Fruit fly (Drosophila melanogaster) whole organism, embryonic: Measurements from ENCODE around the gene CG42763.

ENCODE experiments used
- Adf1 ChIP-seq: fragments of 200-800 bp; sonication (Bioruptor generic); IDR thresholded peaks from 2 replicates; pipeline ENCODE4 v1.3.6; 2022; ENCODE audit warnings: missing biosample characterization, missing genetic modification characterization
- CG10366 ChIP-seq: fragments of 200-800 bp; sonication (Bioruptor generic); IDR thresholded peaks from 2 replicates; pipeline ENCODE4 v1.3.6; 2022; ENCODE audit warnings: missing biosample characterization, missing genetic modification characterization
- CG1233 ChIP-seq: fragments of 200-800 bp; sonication (Bioruptor generic); optimal IDR thresholded peaks from 4 replicates; lab custom pipeline; 2018; ENCODE audit warnings: missing biosample characterization, mild to moderate bottlenecking, missing genetic modification characterization
- CG14667 ChIP-seq: fragments of 200-800 bp; sonication (Bioruptor generic); IDR thresholded peaks from 2 replicates; pipeline ENCODE4 v1.3.6; 2022; ENCODE audit warnings: missing biosample characterization, missing genetic modification characterization
- CG14710 ChIP-seq: fragments of 200-800 bp; sonication (Bioruptor generic); optimal IDR thresholded peaks from 3 replicates; lab custom pipeline; 2019; ENCODE audit warnings: missing biosample characterization, mild to moderate bottlenecking, missing genetic modification characterization, moderate library complexity
- CG15073 ChIP-seq: fragments of 200-800 bp; sonication (Bioruptor generic); optimal IDR thresholded peaks from 2 replicates; lab custom pipeline; 2016; ENCODE audit warnings: missing biosample characterization, missing genetic modification characterization
- CG15269 ChIP-seq: fragments of 200-800 bp; sonication (Bioruptor generic); optimal IDR thresholded peaks from 2 replicates; lab custom pipeline; 2018; ENCODE audit warnings: missing biosample characterization, mild to moderate bottlenecking, missing genetic modification characterization, moderate library complexity
- CG16813 ChIP-seq: fragments of 200-800 bp; sonication (Bioruptor generic); IDR thresholded peaks from 3 replicates; pipeline ENCODE4 v1.3.6; 2022; ENCODE audit warnings: missing biosample characterization, missing genetic modification characterization; ENCODE audit not compliant: partially characterized antibody
- CG16815 ChIP-seq: fragments of 200-800 bp; sonication (Bioruptor generic); optimal IDR thresholded peaks from 3 replicates; lab custom pipeline; 2017; ENCODE audit warnings: missing biosample characterization, mild to moderate bottlenecking, missing genetic modification characterization
- CG2889 ChIP-seq: fragments of 200-800 bp; sonication (Bioruptor generic); IDR thresholded peaks from 3 replicates; pipeline ENCODE4 v1.3.6; 2022; ENCODE audit warnings: missing biosample characterization, missing genetic modification characterization
- CG4328 ChIP-seq: fragments of 200-800 bp; sonication (Bioruptor generic); optimal IDR thresholded peaks from 3 replicates; lab custom pipeline; 2017; ENCODE audit warnings: missing biosample characterization, missing genetic modification reagents, missing genetic modification characterization
- CG6765 ChIP-seq: fragments of 200-800 bp; sonication (Bioruptor generic); optimal IDR thresholded peaks from 3 replicates; lab custom pipeline; 2017; ENCODE audit warnings: missing biosample characterization, mild to moderate bottlenecking, missing genetic modification characterization
- CG6791 ChIP-seq: fragments of 200-800 bp; sonication (Bioruptor generic); IDR thresholded peaks from 3 replicates; pipeline ENCODE4 v1.3.6; 2022; ENCODE audit warnings: missing biosample characterization, missing genetic modification characterization; ENCODE audit not compliant: partially characterized antibody
- CG7786 ChIP-seq: fragments of 200-800 bp; sonication (Bioruptor generic); optimal IDR thresholded peaks from 2 replicates; lab custom pipeline; 2016; ENCODE audit warnings: missing biosample characterization, missing genetic modification characterization
- CG8924 ChIP-seq: fragments of 200-800 bp; optimal IDR thresholded peaks from 3 replicates; lab custom pipeline; 2019; ENCODE audit warnings: missing biosample characterization, mild to moderate bottlenecking, missing genetic modification characterization, moderate library complexity
- CG8944 ChIP-seq: fragments of 200-800 bp; sonication (Bioruptor generic); optimal IDR thresholded peaks from 3 replicates; lab custom pipeline; 2016; ENCODE audit warnings: missing biosample characterization, missing genetic modification characterization
- CG9876 ChIP-seq: fragments of 200-800 bp; sonication (Bioruptor generic); optimal IDR thresholded peaks from 2 replicates; lab custom pipeline; 2016; ENCODE audit warnings: missing biosample characterization, missing genetic modification characterization
- Chrac-16 ChIP-seq: fragments of 200-800 bp; sonication (Bioruptor generic); optimal IDR thresholded peaks from 3 replicates; lab custom pipeline; 2016; ENCODE audit warnings: missing biosample characterization, missing genetic modification characterization
- Dll ChIP-seq: fragments of 200-800 bp; sonication (Bioruptor generic); IDR thresholded peaks from 4 replicates; pipeline ENCODE4 v1.3.6; 2022; ENCODE audit warnings: missing biosample characterization, missing genetic modification characterization; ENCODE audit not compliant: partially characterized antibody
- Drgx ChIP-seq: fragments of 200-800 bp; sonication (Bioruptor generic); IDR thresholded peaks from 2 replicates; pipeline ENCODE4 v1.3.6; 2022; ENCODE audit warnings: missing biosample characterization, missing genetic modification characterization
- GATAe ChIP-seq: fragments of 200-800 bp; sonication (Bioruptor generic); conservative IDR thresholded peaks from 2 replicates; pipeline ENCODE4 v1.3.6; 2022; ENCODE audit warnings: missing biosample characterization, missing genetic modification characterization
- H2.0 ChIP-seq: fragments of 200-800 bp; sonication (Bioruptor generic); IDR thresholded peaks from 2 replicates; pipeline ENCODE4 v1.3.6; 2022; ENCODE audit warnings: missing biosample characterization, missing genetic modification characterization
- Hand ChIP-seq: fragments of 200-800 bp; sonication (Bioruptor generic); optimal IDR thresholded peaks from 2 replicates; lab custom pipeline; 2017; ENCODE audit warnings: mild to moderate bottlenecking, missing biosample characterization, missing genetic modification reagents, missing genetic modification characterization
- HmgZ ChIP-seq: fragments of 200-800 bp; sonication (Bioruptor generic); optimal IDR thresholded peaks from 2 replicates; lab custom pipeline; 2018; ENCODE audit warnings: missing biosample characterization, mild to moderate bottlenecking, missing genetic modification characterization
- MTF-1 ChIP-seq: fragments of 200-800 bp; sonication (Bioruptor generic); optimal IDR thresholded peaks from 2 replicates; lab custom pipeline; 2018; ENCODE audit warnings: missing biosample characterization, mild to moderate bottlenecking, missing genetic modification characterization, borderline replicate concordance
- Med ChIP-seq: fragments of 200-800 bp; sonication (Bioruptor generic); peaks from one replicate; lab custom pipeline; 2016; ENCODE audit warnings: missing biosample characterization, missing genetic modification characterization, mild to moderate bottlenecking, inconsistent platforms, moderate library complexity
- Six4 ChIP-seq: fragments of 200-800 bp; sonication (Bioruptor generic); optimal IDR thresholded peaks from 2 replicates; lab custom pipeline; 2016; ENCODE audit warnings: missing biosample characterization, missing genetic modification characterization
- Sox102F ChIP-seq: fragments of 200-800 bp; sonication (Bioruptor generic); optimal IDR thresholded peaks from 2 replicates; lab custom pipeline; 2018; ENCODE audit warnings: missing biosample characterization, mild to moderate bottlenecking, missing genetic modification characterization, moderate library complexity
- Vsx1 ChIP-seq: fragments of 200-800 bp; sonication (Bioruptor generic); optimal IDR thresholded peaks from 2 replicates; lab custom pipeline; 2017; ENCODE audit warnings: missing biosample characterization, mild to moderate bottlenecking, missing genetic modification characterization, missing genetic modification reagents
- al ChIP-seq: fragments of 200-800 bp; sonication (Bioruptor generic); IDR thresholded peaks from 2 replicates; pipeline ENCODE4 v1.3.6; 2022; ENCODE audit warnings: missing biosample characterization, missing genetic modification characterization
- ap ChIP-seq: fragments of 200-800 bp; sonication (Bioruptor generic); IDR thresholded peaks from 2 replicates; pipeline ENCODE4 v1.3.6; 2022; ENCODE audit warnings: missing biosample characterization, missing genetic modification characterization
- cas ChIP-seq: fragments of 200-800 bp; sonication (Bioruptor generic); IDR thresholded peaks from 2 replicates; pipeline ENCODE4 v1.3.6; 2022; ENCODE audit warnings: missing biosample characterization, missing genetic modification characterization
- chif ChIP-seq, 2 experiments: fragments of 200-800 bp; sonication (Bioruptor generic); optimal IDR thresholded peaks; 3 replicates each; lab custom pipeline; 2016; ENCODE audit warnings: missing biosample characterization in 2 of 2, missing genetic modification characterization in 2 of 2
- crol ChIP-seq: fragments of 200-800 bp; sonication (Bioruptor generic); IDR thresholded peaks from 2 replicates; pipeline ENCODE4 v1.3.6; 2022; ENCODE audit warnings: missing biosample characterization, missing genetic modification characterization
- cwo ChIP-seq: fragments of 200-800 bp; sonication (Bioruptor generic); optimal IDR thresholded peaks from 3 replicates; lab custom pipeline; 2017; ENCODE audit warnings: missing biosample characterization, missing genetic modification characterization, mild to moderate bottlenecking, moderate library complexity, missing genetic modification reagents
- dysf ChIP-seq: fragments of 200-800 bp; sonication (Bioruptor generic); IDR thresholded peaks from 3 replicates; pipeline ENCODE4 v1.3.6; 2022; ENCODE audit warnings: missing biosample characterization, missing genetic modification characterization
- en ChIP-seq: fragments of 200-800 bp; sonication (Bioruptor generic); optimal IDR thresholded peaks from 2 replicates; lab custom pipeline; 2016; ENCODE audit warnings: missing biosample characterization, missing genetic modification characterization
- exex ChIP-seq: fragments of 200-800 bp; sonication (Bioruptor generic); optimal IDR thresholded peaks from 4 replicates; lab custom pipeline; 2018; ENCODE audit warnings: missing biosample characterization, mild to moderate bottlenecking, missing genetic modification characterization, moderate library complexity
- gcm ChIP-seq: fragments of 200-800 bp; sonication (Bioruptor generic); optimal IDR thresholded peaks from 2 replicates; lab custom pipeline; 2019; ENCODE audit warnings: missing biosample characterization, mild to moderate bottlenecking, missing genetic modification characterization, moderate library complexity
- grau ChIP-seq: fragments of 200-800 bp; optimal IDR thresholded peaks from 3 replicates; lab custom pipeline; 2019; ENCODE audit warnings: missing biosample characterization, mild to moderate bottlenecking, missing genetic modification characterization, moderate library complexity
- gro ChIP-seq: fragments of 200-800 bp; sonication (Bioruptor generic); optimal IDR thresholded peaks from 2 replicates; lab custom pipeline; 2016; ENCODE audit warnings: missing biosample characterization, missing genetic modification characterization
- ind ChIP-seq: fragments of 200-800 bp; sonication (Bioruptor generic); optimal IDR thresholded peaks from 3 replicates; lab custom pipeline; 2016; ENCODE audit warnings: missing biosample characterization, missing genetic modification characterization
- lmd ChIP-seq: fragments of 200-800 bp; sonication (Bioruptor generic); IDR thresholded peaks from 2 replicates; pipeline ENCODE4 v1.3.6; 2022; ENCODE audit warnings: missing biosample characterization, missing genetic modification characterization
- maf-S ChIP-seq: fragments of 200-800 bp; sonication (Bioruptor generic); optimal IDR thresholded peaks from 2 replicates; lab custom pipeline; 2016; ENCODE audit warnings: missing biosample characterization, missing genetic modification characterization
- phol ChIP-seq: fragments of 200-800 bp; sonication (Bioruptor generic); optimal IDR thresholded peaks from 3 replicates; lab custom pipeline; 2018; ENCODE audit warnings: missing biosample characterization, mild to moderate bottlenecking, missing genetic modification characterization, moderate library complexity
- schlank ChIP-seq: fragments of 200-800 bp; sonication (Bioruptor generic); optimal IDR thresholded peaks from 2 replicates; lab custom pipeline; 2018; ENCODE audit warnings: missing biosample characterization, mild to moderate bottlenecking, missing genetic modification characterization
- sqz ChIP-seq: fragments of 200-800 bp; sonication (Bioruptor generic); optimal IDR thresholded peaks from 3 replicates; lab custom pipeline; 2018; ENCODE audit warnings: missing biosample characterization, mild to moderate bottlenecking, missing genetic modification characterization
- toy ChIP-seq: fragments of 200-800 bp; sonication (Bioruptor generic); IDR thresholded peaks from 2 replicates; pipeline ENCODE4 v1.3.6; 2022; ENCODE audit warnings: missing biosample characterization, missing genetic modification characterization
- ttk ChIP-seq: fragments of 200-800 bp; sonication (Bioruptor generic); IDR thresholded peaks from 2 replicates; pipeline ENCODE4 v2.1.2; 2022; ENCODE audit warnings: missing biosample characterization, missing genetic modification characterization
- tx ChIP-seq: fragments of 200-800 bp; sonication (Bioruptor generic); optimal IDR thresholded peaks from 2 replicates; lab custom pipeline; 2016; ENCODE audit warnings: missing biosample characterization, missing genetic modification characterization
- unpg ChIP-seq: fragments of 200-800 bp; sonication (Bioruptor generic); optimal IDR thresholded peaks from 3 replicates; lab custom pipeline; 2018; ENCODE audit warnings: missing biosample characterization, mild to moderate bottlenecking, missing genetic modification characterization, moderate library complexity
- zen ChIP-seq: fragments of 200-800 bp; sonication (Bioruptor generic); optimal IDR thresholded peaks from 3 replicates; lab custom pipeline; 2018; ENCODE audit warnings: missing biosample characterization, mild to moderate bottlenecking, missing genetic modification characterization, moderate library complexity

Gene CG42763

dm6 chr2L:8171544-8171943 is 26.6 kb upstream of the CG42763 start (continued):
- TF ChIP-seq zen (tag; lab: Kevin White, UChicago) (no peak), ind (GFP tag; lab: Kevin White, UChicago) (no peak), Vsx1 (GFP tag; lab: Kevin White, UChicago) (no peak), CG14710 (tag; lab: Kevin White, UChicago) (no peak), CG8944 (GFP tag; lab: Kevin White, UChicago) (no peak), al (no peak), schlank (tag; lab: Kevin White, UChicago) (peak; percentile 11), CG6765 (GFP tag; lab: Kevin White, UChicago) (no peak), gro (GFP tag; lab: Kevin White, UChicago) (no peak), H2.0 (GFP tag; lab: Robert Waterston, UW) (no peak), CG15073 (GFP tag; lab: Kevin White, UChicago) (no peak), CG15269 (no peak), CG1233 (GFP tag; lab: Kevin White, UChicago) (no peak), ap (GFP tag; lab: Robert Waterston, UW) (no peak), Hand (GFP tag; lab: Kevin White, UChicago) (no peak), HmgZ (tag; lab: Kevin White, UChicago) (no peak), CG6791 (GFP tag; lab: Robert Waterston, UW) (no peak), tx (GFP tag; lab: Kevin White, UChicago) (no peak), maf-S (GFP tag; lab: Kevin White, UChicago) (no peak), toy (GFP tag; lab: Robert Waterston, UW) (no peak), sqz (GFP tag; lab: Kevin White, UChicago) (no peak), CG7786 (GFP tag; lab: Kevin White, UChicago) (no peak), grau (tag; lab: Kevin White, UChicago) (no peak), MTF-1 (GFP tag; lab: Kevin White, UChicago) (no peak), lmd (GFP tag; lab: Robert Waterston, UW) (no peak), CG16813 (GFP tag; lab: Robert Waterston, UW) (no peak), Chrac-16 (no peak), Six4 (no peak), Adf1 (GFP tag; lab: Robert Waterston, UW) (peak; percentile 12; the same call in 1 of the 2 replicates), CG16815 (GFP tag; lab: Kevin White, UChicago) (no peak), exex (tag; lab: Kevin White, UChicago) (no peak), CG14667 (GFP tag; lab: Robert Waterston, UW) (no peak), Med (GFP tag; lab: Kevin White, UChicago) (peak; percentile 78), cas (GFP tag; lab: Robert Waterston, UW) (no peak), en (GFP tag; lab: Kevin White, UChicago) (no peak), ttk (no peak), GATAe (GFP tag; lab: Robert Waterston, UW) (no peak), phol (tag; lab: Kevin White, UChicago) (no peak), Drgx (GFP tag; lab: Robert Waterston, UW) (0 out of 2 replicates have a peak, but pooled peaks have one; percentile 20), CG4328 (GFP tag; lab: Kevin White, UChicago) (no peak), CG8924 (tag; lab: Kevin White, UChicago) (no peak), cwo (no peak), dysf (GFP tag; lab: Robert Waterston, UW) (no peak), Dll (no peak), CG10366 (GFP tag; lab: Robert Waterston, UW) (no peak), crol (GFP tag; lab: Robert Waterston, UW) (peak; percentile 83), unpg (no peak), gcm (peak; percentile 79), CG2889 (GFP tag; lab: Robert Waterston, UW) (no peak), chif (GFP tag; optimal IDR thresholded peaks at IDR 0.05; lab: Kevin White, UChicago) (no peak), Sox102F (no peak), CG9876 (no peak)
